Worm (Caenorhabditis elegans): ENCODE measurements around the gene ZC395.11.

DNA sequence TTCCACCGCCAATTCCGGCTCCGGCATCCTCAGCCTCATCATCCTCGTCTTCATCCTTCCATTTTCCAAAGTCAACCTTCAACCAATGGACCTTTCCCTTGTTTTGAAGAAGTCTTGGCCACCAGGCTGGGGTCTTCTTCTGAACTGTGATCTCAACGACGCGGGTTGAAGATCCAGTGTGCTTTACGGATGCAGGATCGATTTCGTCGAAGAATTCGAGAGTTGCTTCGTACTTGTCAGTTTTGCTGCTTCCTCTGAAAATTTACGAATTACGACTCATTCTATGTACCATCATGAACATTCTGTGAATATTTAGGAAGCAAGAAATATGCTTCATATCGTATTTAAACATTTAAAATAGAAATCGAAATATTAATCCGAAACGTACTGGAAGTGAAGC lies 11.9 kb downstream of the ZC395.11 start:
- TF ChIP-seq flt-1 (GFP tag; IDR thresholded peaks at IDR 0.05) (no peak), ztf-29 (GFP tag; IDR thresholded peaks at IDR 0.05) (no peak), klf-2 (GFP tag; conservative IDR thresholded peaks at IDR 0.05) (no peak), ztf-23 (GFP tag; IDR thresholded peaks at IDR 0.05) (no peak), tab-1 (GFP tag; IDR thresholded peaks at IDR 0.05) (no peak), ref-1 (GFP tag; conservative IDR thresholded peaks at IDR 0.05) (no peak)
